Worm (Caenorhabditis elegans): ENCODE data around the gene sto-4.

Gene sto-4

DNA sequence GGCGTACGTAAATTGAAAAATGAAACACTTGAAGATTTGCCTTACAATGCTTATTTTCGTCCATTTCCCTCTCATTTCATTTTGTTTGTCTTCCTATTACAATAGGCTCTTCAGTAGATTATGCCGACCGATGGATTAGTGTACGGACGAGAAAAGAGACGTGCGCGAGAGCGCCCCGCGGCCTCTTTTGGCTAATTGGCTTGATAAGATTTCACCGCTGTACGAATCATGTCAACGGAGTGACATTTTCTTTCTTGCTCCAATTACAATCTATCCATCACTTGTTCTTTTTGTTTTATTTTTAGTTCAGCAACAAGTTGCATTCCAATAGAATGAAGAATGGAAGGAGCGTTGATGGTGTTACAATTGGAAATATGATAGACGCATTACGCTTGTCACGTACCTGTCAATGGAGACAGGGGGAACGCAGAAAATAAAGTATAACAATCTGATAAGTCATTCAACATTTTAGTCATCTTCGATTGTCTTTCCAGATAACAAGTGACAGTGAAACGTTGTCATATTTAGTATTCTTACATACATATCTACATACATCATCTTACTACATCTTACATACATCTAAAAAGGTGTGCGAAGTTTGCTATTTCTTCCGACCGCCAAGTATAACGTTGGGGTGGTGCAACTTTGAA is 35.7 kb upstream of the sto-4 start:
- no peak for TF ChIP-seq cog-1 (tag; optimal IDR thresholded peaks at IDR 0.05)

DNA sequence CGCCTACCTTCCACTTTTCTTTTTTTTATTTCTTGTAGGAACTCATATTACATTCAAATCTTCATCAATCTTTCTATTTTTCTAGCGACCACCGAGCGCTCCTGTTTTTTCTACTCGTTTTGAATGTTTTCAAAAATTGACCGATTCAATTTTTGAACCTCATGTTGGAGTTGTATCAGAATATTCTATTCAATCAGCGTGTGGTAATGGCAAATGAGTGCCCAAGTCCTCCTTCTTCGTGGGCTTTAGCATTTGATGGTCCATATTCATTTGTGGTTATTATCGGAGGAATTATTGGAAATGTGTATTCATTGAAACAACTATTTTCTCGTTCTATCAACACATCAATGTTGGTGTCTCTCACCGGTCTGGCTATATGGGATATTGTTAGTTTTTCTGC is 26.5 kb upstream of the sto-4 start, which contains the start of gene F52D10.4:
F52D10.4 (plus strand) TSS at position 84 of the 400 bp plus-strand sequence.
- no peak for TF ChIP-seq med-1 (GFP tag; optimal IDR thresholded peaks at IDR 0.05; ENCODE audit: insufficient read depth)
- no peak for TF ChIP-seq T22C8.4 (GFP tag; IDR thresholded peaks at IDR 0.05)
- no peak for TF ChIP-seq tab-1 (GFP tag; IDR thresholded peaks at IDR 0.05)
- no peak for TF ChIP-seq ztf-23 (GFP tag; IDR thresholded peaks at IDR 0.05)
- TF ChIP-seq klf-2 (GFP tag; conservative IDR thresholded peaks at IDR 0.05): no peak
- no peak for TF ChIP-seq cog-1 (tag; optimal IDR thresholded peaks at IDR 0.05)
- TF ChIP-seq ref-1 (GFP tag; conservative IDR thresholded peaks at IDR 0.05): no peak
- TF ChIP-seq flt-1 (GFP tag; IDR thresholded peaks at IDR 0.05): no peak
- TF ChIP-seq ztf-29 (GFP tag; IDR thresholded peaks at IDR 0.05): no peak

DNA sequence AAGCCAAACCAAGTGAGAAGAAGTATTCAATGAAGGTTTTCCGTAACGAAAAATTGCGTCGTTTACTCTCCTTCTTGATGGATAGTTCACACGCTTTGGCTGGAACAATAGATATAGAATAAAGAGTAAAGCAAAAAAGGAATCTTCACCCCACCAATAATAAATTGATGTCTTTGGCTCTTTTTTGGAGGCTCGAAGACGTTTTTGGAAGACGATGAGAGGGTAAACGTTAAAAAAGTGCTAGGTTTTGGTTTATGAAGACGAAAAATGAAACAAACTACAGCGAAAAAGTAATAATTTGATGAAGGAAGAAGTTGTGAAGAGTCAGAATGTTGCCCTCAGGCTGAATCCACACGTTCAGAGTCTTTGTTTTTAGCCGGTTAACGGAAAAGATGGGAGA is 21.9 kb upstream of the sto-4 start, which contains the start of gene sto-3:
sto-3 (minus strand) TSS at position 101 of the 400 bp plus-strand sequence.
- TF ChIP-seq ref-1 (GFP tag; conservative IDR thresholded peaks at IDR 0.05) (no peak), ztf-23 (GFP tag; IDR thresholded peaks at IDR 0.05) (no peak), tab-1 (GFP tag; IDR thresholded peaks at IDR 0.05) (no peak), klf-2 (GFP tag; conservative IDR thresholded peaks at IDR 0.05) (no peak), ztf-29 (GFP tag; IDR thresholded peaks at IDR 0.05) (no peak), T22C8.4 (GFP tag; IDR thresholded peaks at IDR 0.05) (no peak), med-1 (GFP tag; optimal IDR thresholded peaks at IDR 0.05; ENCODE audit: insufficient read depth) (no peak), flt-1 (GFP tag; IDR thresholded peaks at IDR 0.05) (no peak), cog-1 (tag; optimal IDR thresholded peaks at IDR 0.05) (no peak)

DNA sequence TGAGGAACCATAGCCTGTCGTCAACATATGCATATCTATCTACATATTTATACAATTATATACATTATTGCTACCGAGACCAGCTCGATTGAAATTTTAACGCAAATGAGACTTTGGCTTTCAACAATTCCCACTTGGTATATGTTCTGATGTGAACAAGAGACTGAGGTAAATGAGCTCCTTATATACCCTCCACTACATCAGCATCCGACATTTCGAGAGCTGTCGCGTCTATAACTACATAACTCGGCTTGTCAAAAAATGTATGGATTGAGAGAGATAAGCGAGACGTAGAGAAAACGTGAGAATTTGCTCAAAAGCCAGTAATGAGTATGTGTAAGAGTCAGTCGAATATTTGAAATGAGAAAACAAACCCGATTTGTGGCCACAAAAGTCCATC is 20.5 kb upstream of the sto-4 start:
- TF ChIP-seq ztf-23 (GFP tag; IDR thresholded peaks at IDR 0.05) (no peak), ztf-29 (GFP tag; IDR thresholded peaks at IDR 0.05) (no peak), ref-1 (GFP tag; conservative IDR thresholded peaks at IDR 0.05) (no peak), T22C8.4 (GFP tag; IDR thresholded peaks at IDR 0.05) (no peak), med-1 (GFP tag; optimal IDR thresholded peaks at IDR 0.05; ENCODE audit: insufficient read depth) (no peak), klf-2 (GFP tag; conservative IDR thresholded peaks at IDR 0.05) (no peak), flt-1 (GFP tag; IDR thresholded peaks at IDR 0.05) (no peak), tab-1 (GFP tag; IDR thresholded peaks at IDR 0.05) (no peak), cog-1 (tag; optimal IDR thresholded peaks at IDR 0.05) (no peak)

DNA sequence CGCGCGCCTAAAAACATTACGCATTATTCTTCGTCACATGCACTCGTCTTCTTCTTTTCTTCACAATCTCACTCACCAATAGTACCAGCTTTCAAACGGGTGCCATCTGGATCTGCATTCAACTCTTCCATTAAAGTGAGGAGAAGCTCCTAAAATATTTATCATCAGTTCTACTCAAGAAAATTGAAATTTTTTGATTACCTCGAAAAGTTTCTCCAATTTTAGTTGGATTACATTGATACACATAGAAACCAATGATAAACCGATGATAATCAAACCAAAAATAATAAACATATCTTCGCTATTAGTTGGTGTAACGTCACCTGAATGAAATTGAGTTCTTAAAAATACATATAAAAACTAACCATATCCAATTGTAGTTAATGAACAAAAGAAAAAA is 19.3 kb upstream of the sto-4 start:
- no peak for TF ChIP-seq ref-1 (GFP tag; conservative IDR thresholded peaks at IDR 0.05)
- TF ChIP-seq med-1 (GFP tag; optimal IDR thresholded peaks at IDR 0.05; ENCODE audit: insufficient read depth): no peak
- TF ChIP-seq T22C8.4 (GFP tag; IDR thresholded peaks at IDR 0.05): no peak
- TF ChIP-seq ztf-23 (GFP tag; IDR thresholded peaks at IDR 0.05): no peak
- TF ChIP-seq klf-2 (GFP tag; conservative IDR thresholded peaks at IDR 0.05): no peak
- TF ChIP-seq tab-1 (GFP tag; IDR thresholded peaks at IDR 0.05): no peak
- TF ChIP-seq flt-1 (GFP tag; IDR thresholded peaks at IDR 0.05): no peak
- no peak for TF ChIP-seq ztf-29 (GFP tag; IDR thresholded peaks at IDR 0.05)
- TF ChIP-seq cog-1 (tag; optimal IDR thresholded peaks at IDR 0.05): no peak

DNA sequence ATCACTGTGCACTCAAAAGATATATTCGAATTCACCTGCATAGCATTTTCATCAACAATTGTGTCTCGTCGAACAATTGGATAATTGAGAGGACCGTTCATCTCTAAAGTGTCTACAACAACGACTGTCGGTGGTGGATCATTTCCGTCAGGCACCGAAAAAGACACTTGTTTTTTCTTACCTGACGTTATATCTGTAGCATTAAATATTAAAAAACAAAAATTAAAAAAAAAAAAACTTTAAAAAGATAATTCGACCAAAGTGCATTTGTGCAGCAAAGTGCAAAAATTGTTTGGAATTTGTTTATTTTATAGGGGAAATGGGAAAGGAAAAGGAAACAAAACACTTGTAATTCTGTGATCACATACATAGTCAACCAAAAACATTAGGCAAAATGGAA is 16.9 kb upstream of the sto-4 start, which contains the start of gene twk-44:
twk-44 (minus strand) TSS at position 101 of the 400 bp plus-strand sequence.
- TF ChIP-seq tab-1 (GFP tag; IDR thresholded peaks at IDR 0.05) (no peak), ztf-29 (GFP tag; IDR thresholded peaks at IDR 0.05) (no peak), med-1 (GFP tag; optimal IDR thresholded peaks at IDR 0.05; ENCODE audit: insufficient read depth) (no peak), T22C8.4 (GFP tag; IDR thresholded peaks at IDR 0.05) (no peak), ztf-23 (GFP tag; IDR thresholded peaks at IDR 0.05) (no peak), flt-1 (GFP tag; IDR thresholded peaks at IDR 0.05) (no peak), klf-2 (GFP tag; conservative IDR thresholded peaks at IDR 0.05) (no peak), ref-1 (GFP tag; conservative IDR thresholded peaks at IDR 0.05) (no peak), cog-1 (tag; optimal IDR thresholded peaks at IDR 0.05) (no peak)

DNA sequence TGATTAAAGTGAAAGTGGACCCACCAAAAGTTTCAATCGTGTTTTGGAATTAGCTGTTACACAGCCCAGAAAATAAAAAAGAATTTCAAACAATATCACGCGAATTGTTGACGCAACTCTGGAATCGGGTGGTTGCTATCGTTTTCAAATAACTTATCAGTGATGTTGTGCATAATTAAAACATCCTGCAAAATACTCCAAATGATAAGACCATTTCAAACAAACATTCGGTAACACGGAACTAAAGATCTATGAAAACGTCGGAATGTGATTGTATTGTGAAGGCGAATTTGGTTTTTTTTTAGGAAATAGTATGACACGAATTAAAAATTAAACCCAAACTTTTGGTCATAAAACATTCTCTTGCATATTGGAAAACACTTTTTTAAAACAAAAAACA is 15.3 kb upstream of the sto-4 start, which contains the start of gene spp-30:
spp-30 (minus strand) TSS at position 101 of the 400 bp plus-strand sequence.
- TF ChIP-seq klf-2 (GFP tag; conservative IDR thresholded peaks at IDR 0.05) (no peak), T22C8.4 (GFP tag; IDR thresholded peaks at IDR 0.05) (no peak), ztf-23 (GFP tag; IDR thresholded peaks at IDR 0.05) (no peak), cog-1 (tag; optimal IDR thresholded peaks at IDR 0.05) (no peak)

DNA sequence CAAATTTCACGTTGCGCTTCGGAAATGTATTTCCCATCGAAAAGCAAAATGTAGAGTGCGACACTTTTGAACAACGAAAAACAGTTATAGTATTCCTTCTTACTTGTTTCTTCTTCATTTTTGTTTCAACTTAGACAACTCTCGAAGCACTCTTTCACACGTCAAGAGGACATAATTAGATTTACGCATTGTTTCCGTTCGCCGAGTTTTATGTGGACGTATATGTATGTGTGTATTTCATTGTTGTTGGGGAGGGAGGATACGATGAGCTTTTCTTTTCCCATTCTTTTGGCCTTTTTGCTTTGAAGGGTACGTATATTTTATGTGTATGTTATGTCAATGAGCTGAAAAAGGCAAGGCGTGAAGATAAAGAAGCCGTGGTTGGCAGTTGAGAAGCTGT is 13.4 kb upstream of the sto-4 start:
- TF ChIP-seq ref-1 (GFP tag; conservative IDR thresholded peaks at IDR 0.05): no peak
- TF ChIP-seq klf-2 (GFP tag; conservative IDR thresholded peaks at IDR 0.05): no peak

DNA sequence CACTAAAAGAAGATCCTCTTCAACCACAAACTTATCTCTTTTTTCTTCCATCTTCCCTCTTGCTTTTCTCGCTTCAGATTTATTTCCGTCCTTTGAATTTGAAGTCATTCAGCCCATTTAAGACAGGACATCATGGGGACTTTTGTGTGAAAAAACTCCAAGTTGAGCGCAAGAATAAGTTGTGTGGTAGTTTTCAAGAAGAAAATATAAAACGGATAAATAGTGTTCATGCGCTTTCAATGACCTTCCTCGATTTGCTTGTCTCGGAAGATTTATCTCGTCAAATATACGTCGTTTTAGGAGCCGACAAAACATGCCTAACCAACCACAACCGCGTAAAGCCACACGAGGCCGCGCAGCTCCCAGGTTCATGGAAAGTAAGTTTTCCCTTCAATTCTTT is 11.8 kb upstream of the sto-4 start, which contains the start of gene sto-6:
sto-6 (plus strand) TSS at position 301 of the 400 bp plus-strand sequence.
- TF ChIP-seq flt-1 (GFP tag; IDR thresholded peaks at IDR 0.05): no peak
- no peak for TF ChIP-seq ref-1 (GFP tag; conservative IDR thresholded peaks at IDR 0.05)
- no peak for TF ChIP-seq cog-1 (tag; optimal IDR thresholded peaks at IDR 0.05)
- TF ChIP-seq klf-2 (GFP tag; conservative IDR thresholded peaks at IDR 0.05): no peak
- no peak for TF ChIP-seq ztf-29 (GFP tag; IDR thresholded peaks at IDR 0.05)
- no peak for TF ChIP-seq tab-1 (GFP tag; IDR thresholded peaks at IDR 0.05)
- no peak for TF ChIP-seq ztf-23 (GFP tag; IDR thresholded peaks at IDR 0.05)
- no peak for TF ChIP-seq med-1 (GFP tag; optimal IDR thresholded peaks at IDR 0.05; ENCODE audit: insufficient read depth)
- no peak for TF ChIP-seq T22C8.4 (GFP tag; IDR thresholded peaks at IDR 0.05)

DNA sequence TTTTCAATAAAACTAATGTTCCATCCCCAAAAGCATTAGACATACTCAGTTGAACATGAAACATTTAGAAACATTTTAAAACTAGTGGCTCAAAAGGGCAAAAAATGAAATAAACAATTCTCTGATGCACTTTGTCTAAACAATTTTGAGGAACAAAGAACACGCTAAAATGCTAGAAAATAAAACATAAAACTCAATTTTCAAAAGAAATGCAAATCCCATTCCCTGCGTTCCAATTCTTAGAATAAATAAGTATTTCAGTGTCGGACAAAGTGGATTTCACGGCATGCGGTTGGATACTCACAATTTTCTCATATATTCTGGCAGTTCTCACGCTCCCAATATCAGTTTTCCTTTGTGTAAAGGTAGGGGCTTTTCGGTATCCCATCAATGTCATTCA is 10.6 kb upstream of the sto-4 start:
- TF ChIP-seq cog-1 (tag; optimal IDR thresholded peaks at IDR 0.05) (no peak), med-1 (GFP tag; optimal IDR thresholded peaks at IDR 0.05; ENCODE audit: insufficient read depth) (no peak), tab-1 (GFP tag; IDR thresholded peaks at IDR 0.05) (no peak), ztf-23 (GFP tag; IDR thresholded peaks at IDR 0.05) (no peak), flt-1 (GFP tag; IDR thresholded peaks at IDR 0.05) (no peak), T22C8.4 (GFP tag; IDR thresholded peaks at IDR 0.05) (no peak), klf-2 (GFP tag; conservative IDR thresholded peaks at IDR 0.05) (no peak), ref-1 (GFP tag; conservative IDR thresholded peaks at IDR 0.05) (no peak), ztf-29 (GFP tag; IDR thresholded peaks at IDR 0.05) (no peak)
